Worm (Caenorhabditis elegans) whole organism, L3 larva: ENCODE data around the gene cpg-2.

Experiments
- R02D3.7 ChIP-seq: fragments of 150-350 bp; optimal IDR thresholded peaks from 2 replicates; lab custom pipeline; 2014; ENCODE audit warnings: missing biosample characterization, missing genetic modification characterization
- ama-1 ChIP-seq: fragments of 150-350 bp; optimal IDR thresholded peaks from 2 replicates; lab custom pipeline; 2018
- ceh-16 ChIP-seq: sonication (generic microtip); optimal IDR thresholded peaks from 2 replicates; lab custom pipeline; 2017; ENCODE audit warnings: missing biosample characterization, missing genetic modification characterization
- ceh-82 ChIP-seq: fragments of 150-350 bp; optimal IDR thresholded peaks from 2 replicates; lab custom pipeline; 2014; ENCODE audit warnings: missing biosample characterization, missing genetic modification characterization
- ceh-9 ChIP-seq: sonication (generic microtip); optimal IDR thresholded peaks from 2 replicates; lab custom pipeline; 2018; ENCODE audit warnings: missing biosample characterization, missing genetic modification characterization
- daf-12 ChIP-seq: fragments of 150-350 bp; optimal IDR thresholded peaks from 2 replicates; lab custom pipeline; 2014; ENCODE audit warnings: missing biosample characterization, missing genetic modification reagents, missing genetic modification characterization
- egl-27 ChIP-seq: sonication (generic microtip); optimal IDR thresholded peaks from 4 replicates; lab custom pipeline; 2017; ENCODE audit warnings: missing biosample characterization, missing genetic modification reagents, missing genetic modification characterization
- egl-5 ChIP-seq: fragments of 150-350 bp; optimal IDR thresholded peaks from 2 replicates; lab custom pipeline; 2017; ENCODE audit warnings: missing biosample characterization, missing genetic modification reagents, missing genetic modification characterization, inconsistent platforms
- elt-1 ChIP-seq: fragments of 150-350 bp; optimal IDR thresholded peaks from 2 replicates; lab custom pipeline; 2014; ENCODE audit warnings: missing biosample characterization, missing genetic modification characterization
- elt-2 ChIP-seq: sonication (generic microtip); optimal IDR thresholded peaks from 2 replicates; lab custom pipeline; 2016; ENCODE audit warnings: missing genetic modification reagents, mild to moderate bottlenecking, missing genetic modification characterization, missing compliant biosample characterization
- elt-3 ChIP-seq, 3 experiments: fragments of 150-350 bp in 1 of 3; sonication (generic microtip) in 2 of 3; optimal IDR thresholded peaks; 2 replicates in 2 of 3; 4 replicates in 1 of 3; lab custom pipeline; 2014 to 2017; ENCODE audit warnings: missing biosample characterization in 3 of 3, missing genetic modification characterization in 3 of 3
- fkh-2 ChIP-seq: fragments of 150-350 bp; optimal IDR thresholded peaks from 2 replicates; lab custom pipeline; 2014; ENCODE audit warnings: missing biosample characterization, missing genetic modification reagents, missing genetic modification characterization
- fos-1 ChIP-seq: fragments of 150-350 bp; optimal IDR thresholded peaks from 2 replicates; lab custom pipeline; 2014; ENCODE audit warnings: missing biosample characterization, missing genetic modification characterization
- hmg-11 ChIP-seq: sonication (generic microtip); optimal IDR thresholded peaks from 2 replicates; lab custom pipeline; 2016; ENCODE audit warnings: missing genetic modification characterization, missing compliant biosample characterization
- jun-1 ChIP-seq: fragments of 150-350 bp; optimal IDR thresholded peaks from 2 replicates; lab custom pipeline; 2014; ENCODE audit warnings: missing biosample characterization, missing genetic modification reagents, missing genetic modification characterization
- lin-39 ChIP-seq: fragments of 150-350 bp; optimal IDR thresholded peaks from 2 replicates; lab custom pipeline; 2018; ENCODE audit warnings: missing biosample characterization, missing genetic modification reagents, missing genetic modification characterization
- mdl-1 ChIP-seq: fragments of 150-350 bp; optimal IDR thresholded peaks from 2 replicates; lab custom pipeline; 2014; ENCODE audit warnings: missing biosample characterization, missing genetic modification characterization
- mml-1 ChIP-seq: fragments of 150-350 bp; sonication (generic microtip); optimal IDR thresholded peaks from 3 replicates; lab custom pipeline; 2014; ENCODE audit warnings: missing biosample characterization, missing genetic modification characterization
- nfya-1 ChIP-seq: sonication (generic microtip); optimal IDR thresholded peaks from 2 replicates; lab custom pipeline; 2017; ENCODE audit warnings: missing genetic modification characterization, mild to moderate bottlenecking, missing compliant biosample characterization, antibody characterized with exemption, moderate library complexity; ENCODE audit not compliant: insufficient read depth
- nhr-12 ChIP-seq: fragments of 150-350 bp; optimal IDR thresholded peaks from 2 replicates; lab custom pipeline; 2014; ENCODE audit warnings: missing biosample characterization, missing genetic modification characterization
- nhr-23 ChIP-seq: fragments of 150-350 bp; optimal IDR thresholded peaks from 2 replicates; lab custom pipeline; 2014; ENCODE audit warnings: missing biosample characterization, missing genetic modification reagents, missing genetic modification characterization
- nhr-237 ChIP-seq: fragments of 150-350 bp; optimal IDR thresholded peaks from 2 replicates; lab custom pipeline; 2014; ENCODE audit warnings: missing biosample characterization, missing genetic modification characterization
- nhr-28 ChIP-seq: fragments of 150-350 bp; optimal IDR thresholded peaks from 2 replicates; lab custom pipeline; 2014; ENCODE audit warnings: missing biosample characterization, missing genetic modification characterization
- nhr-43 ChIP-seq: sonication (generic microtip); optimal IDR thresholded peaks from 2 replicates; lab custom pipeline; 2016; ENCODE audit warnings: mild to moderate bottlenecking, missing genetic modification characterization, missing compliant biosample characterization; ENCODE audit not compliant: poor library complexity, severe bottlenecking
- nhr-76 ChIP-seq: fragments of 150-350 bp; sonication (generic microtip); optimal IDR thresholded peaks from 5 replicates; lab custom pipeline; 2014; ENCODE audit warnings: missing biosample characterization, missing genetic modification characterization
- nhr-77 ChIP-seq: fragments of 150-350 bp; optimal IDR thresholded peaks from 2 replicates; lab custom pipeline; 2014; ENCODE audit warnings: missing biosample characterization, missing genetic modification characterization
- pha-4 ChIP-seq: fragments of 150-350 bp; optimal IDR thresholded peaks from 2 replicates; lab custom pipeline; 2014; ENCODE audit warnings: missing biosample characterization, missing genetic modification reagents, missing genetic modification characterization
- pqm-1 ChIP-seq: fragments of 150-350 bp; optimal IDR thresholded peaks from 2 replicates; lab custom pipeline; 2017; ENCODE audit warnings: missing biosample characterization, missing genetic modification characterization, inconsistent platforms
- sea-2 ChIP-seq: fragments of 150-350 bp; sonication (generic microtip); optimal IDR thresholded peaks from 4 replicates; lab custom pipeline; 2014; ENCODE audit warnings: missing biosample characterization, missing genetic modification reagents, missing genetic modification characterization
- skn-1 ChIP-seq: fragments of 150-350 bp; optimal IDR thresholded peaks from 2 replicates; lab custom pipeline; 2014; ENCODE audit warnings: missing biosample characterization, missing genetic modification characterization
- snpc-4 ChIP-seq: fragments of 150-350 bp; optimal IDR thresholded peaks from 2 replicates; lab custom pipeline; 2014; ENCODE audit warnings: missing biosample characterization, missing genetic modification characterization
- unc-39 ChIP-seq: sonication (generic microtip); optimal IDR thresholded peaks from 4 replicates; lab custom pipeline; 2017; ENCODE audit warnings: missing biosample characterization, missing genetic modification characterization
- unc-62 ChIP-seq: fragments of 150-350 bp; sonication (generic microtip); optimal IDR thresholded peaks from 4 replicates; lab custom pipeline; 2014; ENCODE audit warnings: missing biosample characterization, missing genetic modification reagents, missing genetic modification characterization
- zag-1 ChIP-seq: fragments of 150-350 bp; optimal IDR thresholded peaks from 2 replicates; lab custom pipeline; 2014; ENCODE audit warnings: missing biosample characterization, missing genetic modification characterization
- ztf-11 ChIP-seq: fragments of 150-350 bp; optimal IDR thresholded peaks from 2 replicates; lab custom pipeline; 2014; ENCODE audit warnings: missing biosample characterization, missing genetic modification characterization
- ztf-4 ChIP-seq: fragments of 150-350 bp; optimal IDR thresholded peaks from 2 replicates; lab custom pipeline; 2014; ENCODE audit warnings: missing biosample characterization, missing genetic modification characterization

Gene cpg-2

ce11 chrIII:7081488-7081887 is 22.3 kb downstream of the cpg-2 start:
- peak; percentile 19 for TF ChIP-seq jun-1 (tag; lab: Kevin White, UChicago)
- TF ChIP-seq nhr-23 (tag; lab: Kevin White, UChicago) = no peak
- peak; percentile 69 for TF ChIP-seq elt-2 (tag; lab: Kevin White, UChicago)
- peak; percentile 60 for TF ChIP-seq pqm-1
- TF ChIP-seq egl-5 (tag; lab: Kevin White, UChicago) = no peak
- TF ChIP-seq pha-4 = peak; percentile 72

ce11 chrIII:7080689-7081088 is 23.1 kb downstream of the cpg-2 start, which contains the start of gene ZK418.7:
ZK418.7 (minus strand) TSS chrIII:7080789.
- TF ChIP-seq ztf-11 (tag; lab: Kevin White, UChicago) (no peak), sea-2 (no peak), skn-1 (tag; lab: Kevin White, UChicago) (no peak), nhr-76 (tag; lab: Kevin White, UChicago) (no peak), elt-2 (tag; lab: Kevin White, UChicago) (no peak), ama-1 (no peak), elt-1 (no peak), lin-39 (tag; lab: Kevin White, UChicago) (no peak), pha-4 (no peak), ztf-4 (tag; lab: Kevin White, UChicago) (no peak), jun-1 (tag; lab: Kevin White, UChicago) (no peak), egl-27 (tag; lab: Kevin White, UChicago) (no peak), nhr-237 (tag; lab: Kevin White, UChicago) (no peak), nhr-28 (tag; lab: Kevin White, UChicago) (no peak), fos-1 (tag; lab: Kevin White, UChicago) (no peak), ceh-16 (tag; lab: Kevin White, UChicago) (no peak), R02D3.7 (tag; lab: Kevin White, UChicago) (no peak), nhr-23 (tag; lab: Kevin White, UChicago) (no peak)

DNA sequence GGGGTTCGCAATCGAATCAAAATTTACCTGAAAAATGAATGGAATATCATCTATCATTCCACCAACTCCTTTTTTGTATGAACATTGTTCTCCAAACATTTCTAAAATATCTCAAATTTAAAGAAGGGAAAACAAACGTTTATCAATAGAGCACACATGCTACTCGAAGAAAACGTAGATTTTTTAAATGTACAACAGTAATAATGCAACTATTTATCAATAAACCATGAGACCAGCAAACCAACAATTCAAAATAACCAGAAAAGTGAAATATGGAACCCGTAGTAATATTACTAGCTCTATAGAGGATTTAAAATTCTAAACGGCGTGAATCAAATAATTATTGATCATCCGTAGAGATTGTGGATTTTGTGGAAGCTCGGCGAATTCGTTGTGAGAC is 25.1 kb downstream of the cpg-2 start, which contains the start of gene ZK418.6:
Gene ZK418.6, minus strand, starts transcription at position 101 of the 400 bp plus-strand sequence.
- TF ChIP-seq nhr-43 (tag; lab: Kevin White, UChicago) (no peak), sea-2 (no peak), ama-1 (no peak), nhr-12 (tag; lab: Kevin White, UChicago) (no peak), egl-5 (tag; lab: Kevin White, UChicago) (no peak), nfya-1 (no peak), ceh-9 (tag; lab: Kevin White, UChicago) (no peak), skn-1 (tag; lab: Kevin White, UChicago) (no peak), R02D3.7 (tag; lab: Kevin White, UChicago) (no peak), fos-1 (tag; lab: Kevin White, UChicago) (no peak), elt-3 (tag; optimal IDR thresholded peaks at IDR 0.05; lab: Kevin White, UChicago) (no peak), fkh-2 (tag; lab: Kevin White, UChicago) (no peak)

DNA sequence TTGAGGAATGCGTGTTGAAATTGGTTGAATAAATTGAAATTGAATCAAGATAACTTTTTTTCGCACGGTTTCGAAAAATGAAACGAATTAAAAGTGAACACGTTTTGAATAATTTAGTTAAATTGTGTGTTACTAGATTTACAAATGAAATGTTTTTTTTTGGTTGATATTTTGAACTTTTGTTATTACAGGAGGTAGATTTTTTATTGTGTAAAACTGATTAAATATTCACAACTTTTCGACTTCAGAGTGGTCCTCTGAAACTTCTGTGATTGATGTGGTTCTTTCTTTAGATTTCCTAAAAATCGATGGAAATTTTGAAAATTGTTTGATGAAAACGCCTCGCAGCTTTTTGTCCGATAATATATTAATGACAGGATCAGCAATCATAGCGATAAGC is 27.4 kb downstream of the cpg-2 start, which contains the start of gene ZK418.13:
Gene ZK418.13, minus strand, starts transcription at position 101 of the 400 bp plus-strand sequence.
- TF ChIP-seq unc-39 (tag; lab: Kevin White, UChicago) = no peak
- TF ChIP-seq elt-3 (tag; optimal IDR thresholded peaks at IDR 0.05; lab: Kevin White, UChicago) = no peak
- TF ChIP-seq ceh-82 (tag; lab: Kevin White, UChicago) = no peak
- no peak for TF ChIP-seq nhr-237 (tag; lab: Kevin White, UChicago)
- TF ChIP-seq daf-12 (tag; lab: Kevin White, UChicago) = no peak
- no peak for TF ChIP-seq zag-1 (tag; lab: Kevin White, UChicago)
- TF ChIP-seq nhr-23 (tag; lab: Kevin White, UChicago) = no peak
- no peak for TF ChIP-seq nhr-43 (tag; lab: Kevin White, UChicago)
- no peak for TF ChIP-seq jun-1 (tag; lab: Kevin White, UChicago)
- no peak for TF ChIP-seq ztf-4 (tag; lab: Kevin White, UChicago)
- TF ChIP-seq snpc-4 (tag; lab: Kevin White, UChicago) = no peak
- TF ChIP-seq elt-2 (tag; lab: Kevin White, UChicago) = no peak
- TF ChIP-seq mdl-1 (tag; lab: Kevin White, UChicago) = no peak
- no peak for TF ChIP-seq unc-62 (GFP tag; lab: Kevin White, UChicago)
- no peak for TF ChIP-seq nhr-77 (tag; lab: Kevin White, UChicago)
- no peak for TF ChIP-seq skn-1 (tag; lab: Kevin White, UChicago)
- TF ChIP-seq mml-1 (tag; lab: Kevin White, UChicago) = no peak
- no peak for TF ChIP-seq hmg-11 (tag; lab: Kevin White, UChicago)
- TF ChIP-seq ama-1 = no peak
